Fruit fly (Drosophila melanogaster) Kc167 (cell line): ENCODE measurements around the gene Kmn1.

Experiments used
- Myc ChIP-seq: fragments of >200 bp; optimal IDR thresholded peaks from 2 replicates; lab custom pipeline; 2017; ENCODE audit warnings: missing external identifiers
- Sin3A ChIP-seq: fragments of >200 bp; optimal IDR thresholded peaks from 2 replicates; lab custom pipeline; 2018; ENCODE audit warnings: missing external identifiers
- h ChIP-seq: fragments of >200 bp; optimal IDR thresholded peaks from 3 replicates; lab custom pipeline; 2018; ENCODE audit warnings: missing external identifiers
- insv ChIP-seq: fragments of >200 bp; optimal IDR thresholded peaks from 3 replicates; lab custom pipeline; 2018; ENCODE audit warnings: missing external identifiers

DNA sequence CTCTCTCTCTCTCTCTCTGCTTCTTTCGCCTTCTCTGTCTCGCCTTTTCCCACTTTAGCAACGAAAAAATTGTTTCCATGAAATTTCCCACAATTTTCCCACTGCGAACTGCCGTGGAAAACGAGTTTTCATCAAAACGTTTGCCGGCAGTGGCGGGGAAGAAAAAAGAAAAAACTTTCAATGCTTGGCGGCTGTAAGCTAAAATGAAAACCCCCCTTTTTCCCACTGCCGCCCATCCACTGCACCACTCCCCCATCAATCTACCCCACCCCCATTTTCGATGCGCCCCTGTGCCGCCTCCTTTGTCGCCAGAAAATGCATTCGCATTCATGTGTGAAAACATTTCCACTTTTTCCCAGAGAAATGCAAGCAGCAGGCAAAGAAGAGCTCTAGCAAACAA is 41.0 kb downstream of the Kmn1 start:
- TF ChIP-seq insv (lab: Kevin White, UChicago), result no peak
- TF ChIP-seq h (lab: Kevin White, UChicago), result no peak
- TF ChIP-seq Myc (lab: Kevin White, UChicago), result no peak
- TF ChIP-seq Sin3A (lab: Kevin White, UChicago), result no peak
